Fruit fly (Drosophila melanogaster) whole organism, larva: Measurements from ENCODE around the gene CG45603.

Experiments
- noc ChIP-seq: fragments of 200-800 bp; sonication (Bioruptor generic); optimal IDR thresholded peaks from 3 replicates; lab custom pipeline; 2019; ENCODE audit warnings: missing biosample characterization, mild to moderate bottlenecking, missing genetic modification characterization, moderate library complexity

The CG45603 gene

DNA sequence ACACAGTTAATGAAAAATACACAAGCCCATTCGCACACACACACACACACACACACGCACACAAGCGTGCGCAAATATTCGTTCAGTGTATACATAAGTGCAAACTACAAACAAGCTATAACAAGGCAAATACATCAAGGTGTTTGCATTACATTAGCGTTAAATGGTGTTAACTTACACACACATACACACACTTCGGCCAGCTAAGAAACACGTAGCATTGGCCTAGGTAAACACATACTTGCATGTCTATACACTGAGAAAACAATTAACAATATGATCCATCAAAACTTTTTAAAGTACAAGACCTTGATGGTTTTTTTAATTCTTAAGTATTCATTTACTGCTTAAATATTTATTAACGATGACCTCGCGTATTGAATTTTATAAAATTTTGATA lies 2.2 kb downstream of the CG45603 start:
- TF ChIP-seq noc (tag; lab: Kevin White, UChicago), result no peak

DNA sequence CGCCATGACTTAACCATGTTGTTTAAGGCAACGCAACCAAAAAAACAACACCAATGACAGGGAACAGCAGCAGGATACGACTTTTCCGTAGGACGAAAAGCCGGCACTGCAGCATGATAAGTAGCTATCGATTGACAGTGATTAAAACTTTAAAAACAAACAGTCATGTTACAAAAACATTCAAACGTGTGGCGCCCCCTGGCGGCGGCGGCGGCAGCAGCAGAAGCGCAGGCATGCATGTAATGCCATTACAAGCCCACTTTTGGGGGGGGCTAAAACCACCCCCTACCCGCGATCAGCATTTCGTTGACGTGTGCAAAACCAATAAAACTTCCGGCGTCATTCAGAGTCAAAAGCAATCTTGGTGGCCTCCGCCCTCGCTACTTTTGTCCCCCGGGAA lies 18.0 kb downstream of the CG45603 start:
- TF ChIP-seq noc (tag; lab: Kevin White, UChicago), result no peak

DNA sequence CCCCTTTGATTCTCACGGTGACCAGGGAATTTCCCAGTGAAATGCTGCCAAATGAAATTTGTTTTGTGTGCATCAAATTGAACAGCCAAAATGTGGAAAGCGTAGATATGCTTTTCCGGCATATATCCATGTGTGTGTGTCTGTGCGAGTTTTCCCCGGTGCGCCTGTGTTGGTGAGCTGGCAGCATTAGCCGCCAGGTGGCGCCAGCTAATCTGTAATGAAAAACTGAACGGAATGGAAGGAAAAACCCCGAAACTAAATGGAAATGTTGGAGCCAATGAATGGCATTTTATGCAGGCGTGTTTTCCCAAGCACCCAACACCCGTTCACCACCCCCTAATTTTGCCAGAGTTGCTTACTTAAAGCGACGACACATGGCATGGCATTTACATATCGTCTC lies 32.1 kb downstream of the CG45603 start:
- TF ChIP-seq noc (tag; lab: Kevin White, UChicago), result no peak
